Worm (Caenorhabditis elegans) whole organism, L2 larva: ENCODE results near the gene ace-3.

Source experiments
- C34F6.9 ChIP-seq: fragments of 150-350 bp; optimal IDR thresholded peaks from 2 replicates; lab custom pipeline; 2014; ENCODE audit warnings: missing biosample characterization, missing genetic modification characterization
- F13H6.1 ChIP-seq: sonication (generic microtip); optimal IDR thresholded peaks from 2 replicates; lab custom pipeline; 2016; ENCODE audit warnings: missing genetic modification characterization, missing compliant biosample characterization
- R02D3.7 ChIP-seq: fragments of 150-350 bp; optimal IDR thresholded peaks from 2 replicates; lab custom pipeline; 2014; ENCODE audit warnings: missing biosample characterization, missing genetic modification characterization
- Y55F3AM.14 ChIP-seq: fragments of 200-800 bp; sonication (Bioruptor generic); optimal IDR thresholded peaks from 2 replicates; lab custom pipeline; 2018; ENCODE audit warnings: mild to moderate bottlenecking, missing genetic modification characterization, missing compliant biosample characterization
- ZK546.5 ChIP-seq: sonication (generic microtip); optimal IDR thresholded peaks from 2 replicates; lab custom pipeline; 2017; ENCODE audit warnings: missing biosample characterization, missing genetic modification characterization
- alr-1 ChIP-seq: fragments of 150-350 bp; optimal IDR thresholded peaks from 2 replicates; lab custom pipeline; 2014; ENCODE audit warnings: missing biosample characterization, missing genetic modification characterization
- aly-2 ChIP-seq: fragments of 150-350 bp; optimal IDR thresholded peaks from 2 replicates; lab custom pipeline; 2014; ENCODE audit warnings: missing biosample characterization, missing genetic modification characterization
- ama-1 ChIP-seq: fragments of 150-350 bp; optimal IDR thresholded peaks from 2 replicates; lab custom pipeline; 2018; ENCODE audit warnings: inconsistent platforms
- blmp-1 ChIP-seq: sonication (generic microtip); optimal IDR thresholded peaks from 2 replicates; lab custom pipeline; 2017; ENCODE audit warnings: missing genetic modification characterization, mild to moderate bottlenecking, missing compliant biosample characterization, antibody characterized with exemption, moderate library complexity; ENCODE audit not compliant: insufficient read depth
- ceh-16 ChIP-seq: fragments of 150-350 bp; optimal IDR thresholded peaks from 2 replicates; lab custom pipeline; 2014; ENCODE audit warnings: missing biosample characterization, missing genetic modification characterization
- ceh-82 ChIP-seq: fragments of 150-350 bp; optimal IDR thresholded peaks from 2 replicates; lab custom pipeline; 2014; ENCODE audit warnings: missing biosample characterization, missing genetic modification characterization
- crh-2 ChIP-seq: sonication (generic microtip); optimal IDR thresholded peaks from 2 replicates; lab custom pipeline; 2017; ENCODE audit warnings: missing biosample characterization, missing genetic modification characterization
- dmd-4 ChIP-seq: sonication (generic microtip); optimal IDR thresholded peaks from 2 replicates; lab custom pipeline; 2017; ENCODE audit warnings: missing biosample characterization, missing genetic modification characterization
- egl-27 ChIP-seq: sonication (generic microtip); optimal IDR thresholded peaks from 3 replicates; lab custom pipeline; 2017; ENCODE audit warnings: missing biosample characterization, missing genetic modification reagents, missing genetic modification characterization
- elt-1 ChIP-seq: fragments of 150-350 bp; optimal IDR thresholded peaks from 2 replicates; lab custom pipeline; 2014; ENCODE audit warnings: missing biosample characterization, missing genetic modification characterization
- elt-3 ChIP-seq: sonication (generic microtip); optimal IDR thresholded peaks from 2 replicates; lab custom pipeline; 2017; ENCODE audit warnings: missing biosample characterization, missing genetic modification characterization
- fos-1 ChIP-seq: fragments of 150-350 bp; optimal IDR thresholded peaks from 2 replicates; lab custom pipeline; 2014; ENCODE audit warnings: missing biosample characterization, missing genetic modification characterization
- gmeb-1 ChIP-seq: fragments of 150-350 bp; optimal IDR thresholded peaks from 2 replicates; lab custom pipeline; 2014; ENCODE audit warnings: missing biosample characterization, missing genetic modification characterization
- lin-11 ChIP-seq: fragments of 150-350 bp; sonication (generic microtip); optimal IDR thresholded peaks from 2 replicates; lab custom pipeline; 2014; ENCODE audit warnings: missing biosample characterization, missing genetic modification characterization, inconsistent platforms, mixed read lengths
- lin-13 ChIP-seq: fragments of 150-350 bp; optimal IDR thresholded peaks from 2 replicates; lab custom pipeline; 2014; ENCODE audit warnings: missing biosample characterization, missing genetic modification reagents, missing genetic modification characterization
- lin-39 ChIP-seq: fragments of 150-350 bp; optimal IDR thresholded peaks from 2 replicates; lab custom pipeline; 2014; ENCODE audit warnings: missing biosample characterization, missing genetic modification reagents, missing genetic modification characterization
- lsy-2 ChIP-seq, 2 experiments: fragments of 150-350 bp in 1 of 2; sonication (generic microtip) in 1 of 2; optimal IDR thresholded peaks; 2 replicates each; lab custom pipeline; 2014 to 2017; ENCODE audit warnings: missing biosample characterization in 2 of 2, missing genetic modification characterization in 2 of 2
- mab-5 ChIP-seq: fragments of 150-350 bp; optimal IDR thresholded peaks from 2 replicates; lab custom pipeline; 2014; ENCODE audit warnings: missing biosample characterization, missing genetic modification characterization
- mbf-1 ChIP-seq: sonication (generic microtip); optimal IDR thresholded peaks from 2 replicates; lab custom pipeline; 2017; ENCODE audit warnings: missing biosample characterization, missing genetic modification characterization
- mdl-1 ChIP-seq, 2 experiments: fragments of 150-350 bp in 1 of 2; sonication (generic microtip) in 1 of 2; optimal IDR thresholded peaks; 2 replicates each; lab custom pipeline; 2017; ENCODE audit warnings: missing biosample characterization in 2 of 2, missing genetic modification characterization in 2 of 2
- nhr-10 ChIP-seq: sonication (generic microtip); optimal IDR thresholded peaks from 2 replicates; lab custom pipeline; 2017; ENCODE audit warnings: missing biosample characterization, missing genetic modification characterization
- nhr-11 ChIP-seq: fragments of 150-350 bp; optimal IDR thresholded peaks from 2 replicates; lab custom pipeline; 2014; ENCODE audit warnings: missing biosample characterization, missing genetic modification characterization
- nhr-12 ChIP-seq: fragments of 150-350 bp; optimal IDR thresholded peaks from 2 replicates; lab custom pipeline; 2014; ENCODE audit warnings: missing biosample characterization, missing genetic modification characterization
- nhr-129 ChIP-seq: fragments of 150-350 bp; optimal IDR thresholded peaks from 2 replicates; lab custom pipeline; 2014; ENCODE audit warnings: missing biosample characterization, missing genetic modification characterization
- nhr-21 ChIP-seq: fragments of 150-350 bp; optimal IDR thresholded peaks from 2 replicates; lab custom pipeline; 2014; ENCODE audit warnings: missing biosample characterization, missing genetic modification characterization
- nhr-23 ChIP-seq: fragments of 150-350 bp; optimal IDR thresholded peaks from 2 replicates; lab custom pipeline; 2014; ENCODE audit warnings: missing biosample characterization, missing genetic modification reagents, missing genetic modification characterization
- nhr-237 ChIP-seq: fragments of 150-350 bp; optimal IDR thresholded peaks from 2 replicates; lab custom pipeline; 2014; ENCODE audit warnings: missing biosample characterization, missing genetic modification characterization
- nhr-25 ChIP-seq: fragments of 150-350 bp; sonication (generic microtip); optimal IDR thresholded peaks from 3 replicates; lab custom pipeline; 2014; ENCODE audit warnings: missing biosample characterization, missing genetic modification characterization
- nhr-6 ChIP-seq: fragments of 150-350 bp; optimal IDR thresholded peaks from 2 replicates; lab custom pipeline; 2014; ENCODE audit warnings: missing biosample characterization, missing genetic modification characterization
- nhr-77 ChIP-seq: fragments of 150-350 bp; optimal IDR thresholded peaks from 2 replicates; lab custom pipeline; 2014; ENCODE audit warnings: missing biosample characterization, missing genetic modification characterization
- peb-1 ChIP-seq: fragments of 150-350 bp; optimal IDR thresholded peaks from 2 replicates; lab custom pipeline; 2014; ENCODE audit warnings: missing biosample characterization, missing genetic modification characterization
- sem-4 ChIP-seq: fragments of 150-350 bp; optimal IDR thresholded peaks from 2 replicates; lab custom pipeline; 2014; ENCODE audit warnings: missing biosample characterization, missing genetic modification reagents, missing genetic modification characterization
- skn-1 ChIP-seq: sonication (generic microtip); optimal IDR thresholded peaks from 2 replicates; lab custom pipeline; 2017; ENCODE audit warnings: missing biosample characterization, missing genetic modification characterization
- sma-3 ChIP-seq: sonication (generic microtip); optimal IDR thresholded peaks from 2 replicates; lab custom pipeline; 2016; ENCODE audit warnings: missing genetic modification reagents, missing genetic modification characterization, missing compliant biosample characterization
- sma-9 ChIP-seq, 2 experiments: fragments of 150-350 bp in 1 of 2; sonication (generic microtip) in 1 of 2; optimal IDR thresholded peaks; 2 replicates each; lab custom pipeline; 2014 to 2016; ENCODE audit warnings: missing genetic modification characterization in 2 of 2, mild to moderate bottlenecking in 1 of 2, missing biosample characterization in 1 of 2, missing compliant biosample characterization in 1 of 2, missing genetic modification reagents in 1 of 2, moderate library complexity in 1 of 2
- snpc-4 ChIP-seq: fragments of 150-350 bp; optimal IDR thresholded peaks from 2 replicates; lab custom pipeline; 2014; ENCODE audit warnings: missing biosample characterization, missing genetic modification characterization
- unc-39 ChIP-seq: fragments of 150-350 bp; optimal IDR thresholded peaks from 2 replicates; lab custom pipeline; 2014; ENCODE audit warnings: missing biosample characterization, missing genetic modification characterization
- unc-55 ChIP-seq: fragments of 150-350 bp; sonication (generic microtip); optimal IDR thresholded peaks from 3 replicates; lab custom pipeline; 2014; ENCODE audit warnings: missing biosample characterization, missing genetic modification reagents, missing genetic modification characterization
- unc-62 ChIP-seq: fragments of 150-350 bp; optimal IDR thresholded peaks from 2 replicates; lab custom pipeline; 2014; ENCODE audit warnings: missing biosample characterization, missing genetic modification reagents, missing genetic modification characterization
- zag-1 ChIP-seq: fragments of 150-350 bp; optimal IDR thresholded peaks from 2 replicates; lab custom pipeline; 2014; ENCODE audit warnings: missing biosample characterization, missing genetic modification characterization
- ztf-1 ChIP-seq: fragments of 200-800 bp; sonication (Bioruptor generic); conservative IDR thresholded peaks from 2 replicates; pipeline ENCODE4 v1.3.6; 2022; ENCODE audit warnings: missing genetic modification characterization, missing compliant biosample characterization
- ztf-11 ChIP-seq: sonication (generic microtip); optimal IDR thresholded peaks from 2 replicates; lab custom pipeline; 2017; ENCODE audit warnings: missing biosample characterization, missing genetic modification characterization
- ztf-4 ChIP-seq: fragments of 150-350 bp; optimal IDR thresholded peaks from 2 replicates; lab custom pipeline; 2014; ENCODE audit warnings: missing biosample characterization, missing genetic modification characterization

Gene ace-3

ce11 chrII:14251400-14251940 is 46.0 kb downstream of the ace-3 start:
- TF ChIP-seq mbf-1 (tag; lab: Kevin White, UChicago) (no peak), lin-11 (no peak), sma-9 (GFP tag; optimal IDR thresholded peaks at IDR 0.05; lab: Kevin White, UChicago) (peak; percentile 93), sma-9 (tag; optimal IDR thresholded peaks at IDR 0.05; lab: Kevin White, UChicago) (no peak), lin-39 (no peak), lsy-2 (tag; optimal IDR thresholded peaks at IDR 0.05; lab: Kevin White, UChicago) (peak; percentile 85), mab-5 (tag; lab: Kevin White, UChicago) (peak; percentile 76), alr-1 (tag; lab: Kevin White, UChicago) (no peak), snpc-4 (tag; lab: Kevin White, UChicago) (peak; percentile 35), Y55F3AM.14 (GFP tag; lab: Kevin White, UChicago) (peak; percentile 93), unc-55 (GFP tag; lab: Kevin White, UChicago) (peak; percentile 69), blmp-1 (tag; lab: Kevin White, UChicago) (peak; percentile 86), ztf-11 (tag; lab: Kevin White, UChicago) (no peak), fos-1 (tag; lab: Kevin White, UChicago) (peak; percentile 31), ZK546.5 (tag; lab: Kevin White, UChicago) (peak; percentile 57), nhr-25 (tag; lab: Kevin White, UChicago) (peak; percentile 95), F13H6.1 (tag; lab: Kevin White, UChicago) (peak; percentile 92), nhr-11 (no peak), sem-4 (tag; lab: Kevin White, UChicago) (peak; percentile 85), zag-1 (peak; percentile 4), nhr-77 (tag; lab: Kevin White, UChicago) (peak; percentile 53), nhr-129 (tag; lab: Kevin White, UChicago) (peak; percentile 79), skn-1 (tag; lab: Kevin White, UChicago) (no peak), peb-1 (tag; lab: Kevin White, UChicago) (no peak), mdl-1 (tag; optimal IDR thresholded peaks at IDR 0.05; lab: Kevin White, UChicago) (peak; percentile 51 to 81), ceh-16 (tag; lab: Kevin White, UChicago) (peak; percentile 42), ceh-82 (tag; lab: Kevin White, UChicago) (peak; percentile 10), elt-3 (tag; lab: Kevin White, UChicago) (no peak), C34F6.9 (tag; lab: Kevin White, UChicago) (peak; percentile 91), R02D3.7 (tag; lab: Kevin White, UChicago) (no peak), nhr-21 (tag; lab: Kevin White, UChicago) (peak; percentile 87), ztf-4 (tag; lab: Kevin White, UChicago) (peak; percentile 86), egl-27 (tag; lab: Kevin White, UChicago) (peak; percentile 18), nhr-12 (tag; lab: Kevin White, UChicago) (no peak), nhr-6 (tag; lab: Kevin White, UChicago) (peak; percentile 85), ztf-1 (GFP tag; lab: Robert Waterston, UW) (peak; percentile 73; the same call in 1 of the 2 replicates), ama-1 (lab: Kevin White, UChicago) (peak; percentile 66), aly-2 (tag; lab: Kevin White, UChicago) (no peak), crh-2 (tag; lab: Kevin White, UChicago) (peak; percentile 95), dmd-4 (tag; lab: Kevin White, UChicago) (peak; percentile 20), elt-1 (tag; lab: Kevin White, UChicago) (no peak), lin-13 (peak; percentile 90), gmeb-1 (tag; lab: Kevin White, UChicago) (peak; percentile 97), nhr-10 (peak; percentile 64), sma-3 (peak; percentile 93), unc-62 (GFP tag; lab: Kevin White, UChicago) (no peak), nhr-23 (tag; lab: Kevin White, UChicago) (no peak), unc-39 (tag; lab: Kevin White, UChicago) (no peak), nhr-237 (tag; lab: Kevin White, UChicago) (no peak)
